Worm (Caenorhabditis elegans): ENCODE measurements around the gene F52E1.2.

- TF ChIP-seq klf-2 (GFP tag; conservative IDR thresholded peaks at IDR 0.05) (no peak), flt-1 (GFP tag; IDR thresholded peaks at IDR 0.05) (no peak), ztf-29 (GFP tag; IDR thresholded peaks at IDR 0.05) (no peak), ztf-23 (GFP tag; IDR thresholded peaks at IDR 0.05) (no peak), med-1 (GFP tag; optimal IDR thresholded peaks at IDR 0.05; ENCODE audit: insufficient read depth) (no peak), ref-1 (GFP tag; conservative IDR thresholded peaks at IDR 0.05) (no peak), tab-1 (GFP tag; IDR thresholded peaks at IDR 0.05) (no peak), T22C8.4 (GFP tag; IDR thresholded peaks at IDR 0.05) (no peak)
Observed at ce11 chrV:8426741-8427457, 16.5 kb downstream of the F52E1.2 start.
